Worm (Caenorhabditis elegans): Measurements from ENCODE around the gene F25G6.8.

- no peak for TF ChIP-seq nhr-11 (tag; optimal IDR thresholded peaks at IDR 0.05)
- no peak for TF ChIP-seq aha-1 (tag; optimal IDR thresholded peaks at IDR 0.05)
- no peak for TF ChIP-seq nhr-19 (GFP tag; conservative IDR thresholded peaks at IDR 0.05)
Observed at ce11 chrV:8599192-8599591, 34.2 kb upstream of the F25G6.8 start, which contains the start of gene F41E6.7.

All from whole organism, L1 larva.